Worm (Caenorhabditis elegans) whole organism, L4 larva: ENCODE results near the gene bris-1.

Source experiments
- ZK337.2 ChIP-seq: fragments of 200-800 bp; sonication (Bioruptor generic); IDR thresholded peaks from 2 replicates; pipeline ENCODE4 v1.3.6; 2022; ENCODE audit warnings: missing genetic modification reagents, missing genetic modification characterization, missing compliant biosample characterization
- aha-1 ChIP-seq: fragments of 150-350 bp; peaks from one replicate; lab custom pipeline; 2014; ENCODE audit warnings: missing biosample characterization, missing genetic modification characterization
- arid-1 ChIP-seq: fragments of 200-800 bp; sonication (Bioruptor generic); conservative IDR thresholded peaks from 2 replicates; pipeline ENCODE4 v1.3.6; 2022; ENCODE audit warnings: missing genetic modification reagents, missing genetic modification characterization, missing compliant biosample characterization
- ceh-82 ChIP-seq: sonication (generic microtip); optimal IDR thresholded peaks from 2 replicates; lab custom pipeline; 2017; ENCODE audit warnings: missing biosample characterization, missing genetic modification characterization
- daf-8 ChIP-seq: fragments of 200-800 bp; sonication (Bioruptor generic); IDR thresholded peaks from 2 replicates; pipeline ENCODE4 v1.3.6; 2022; ENCODE audit warnings: missing genetic modification characterization, missing compliant biosample characterization
- dmd-9 ChIP-seq: fragments of 200-800 bp; sonication (Bioruptor generic); IDR thresholded peaks from 2 replicates; pipeline ENCODE4 v1.3.6; 2022; ENCODE audit warnings: missing genetic modification reagents, missing genetic modification characterization, missing compliant biosample characterization
- dve-1 ChIP-seq: sonication (generic microtip); optimal IDR thresholded peaks from 2 replicates; lab custom pipeline; 2017; ENCODE audit warnings: antibody characterized with exemption, mild to moderate bottlenecking, missing genetic modification characterization, missing compliant biosample characterization; ENCODE audit not compliant: insufficient read depth
- fkh-10 ChIP-seq: fragments of 150-350 bp; optimal IDR thresholded peaks from 2 replicates; lab custom pipeline; 2014; ENCODE audit warnings: missing biosample characterization, missing genetic modification reagents, missing genetic modification characterization
- hlh-11 ChIP-seq: fragments of 200-800 bp; sonication (Bioruptor generic); optimal IDR thresholded peaks from 2 replicates; lab custom pipeline; 2018; ENCODE audit warnings: mild to moderate bottlenecking, missing genetic modification characterization, missing compliant biosample characterization
- hlh-30 ChIP-seq: sonication (generic microtip); optimal IDR thresholded peaks from 2 replicates; lab custom pipeline; 2017; ENCODE audit warnings: antibody characterized with exemption, mild to moderate bottlenecking, missing genetic modification characterization, missing compliant biosample characterization; ENCODE audit not compliant: insufficient read depth
- hmg-1.1 ChIP-seq: fragments of 200-800 bp; sonication (Bioruptor generic); IDR thresholded peaks from 2 replicates; pipeline ENCODE4 v1.3.6; 2022; ENCODE audit warnings: missing genetic modification reagents, missing genetic modification characterization, missing compliant biosample characterization
- jun-1 ChIP-seq: fragments of 150-350 bp; optimal IDR thresholded peaks from 2 replicates; lab custom pipeline; 2014; ENCODE audit warnings: missing biosample characterization, missing genetic modification reagents, missing genetic modification characterization
- lim-7 ChIP-seq: fragments of 200-800 bp; sonication (Bioruptor generic); IDR thresholded peaks from 2 replicates; pipeline ENCODE4 v1.3.6; 2022; ENCODE audit warnings: missing genetic modification characterization, missing compliant biosample characterization
- madf-9 ChIP-seq: fragments of 200-800 bp; sonication (Bioruptor generic); conservative IDR thresholded peaks from 2 replicates; pipeline ENCODE4 v1.3.6; 2022; ENCODE audit warnings: missing genetic modification reagents, missing genetic modification characterization, missing compliant biosample characterization
- mdl-1 ChIP-seq, 2 experiments: fragments of 150-350 bp in 1 of 2; sonication (generic microtip) in 1 of 2; optimal IDR thresholded peaks; 2 replicates each; lab custom pipeline; 2014 to 2017; ENCODE audit warnings: missing biosample characterization in 2 of 2, missing genetic modification characterization in 2 of 2
- mep-1 ChIP-seq: fragments of 150-350 bp; sonication (generic microtip); optimal IDR thresholded peaks from 3 replicates; lab custom pipeline; 2014; ENCODE audit warnings: missing biosample characterization, missing genetic modification characterization
- mxl-3 ChIP-seq: fragments of 200-800 bp; sonication (Bioruptor generic); optimal IDR thresholded peaks from 2 replicates; lab custom pipeline; 2018; ENCODE audit warnings: mild to moderate bottlenecking, missing genetic modification characterization, missing compliant biosample characterization
- nhr-102 ChIP-seq: sonication (generic microtip); optimal IDR thresholded peaks from 2 replicates; lab custom pipeline; 2016; ENCODE audit warnings: mild to moderate bottlenecking, missing genetic modification characterization, moderate library complexity, missing compliant biosample characterization
- nhr-25 ChIP-seq: sonication (generic microtip); optimal IDR thresholded peaks from 2 replicates; lab custom pipeline; 2017; ENCODE audit warnings: missing genetic modification characterization, mild to moderate bottlenecking, missing compliant biosample characterization, antibody characterized with exemption, moderate library complexity, borderline replicate concordance; ENCODE audit not compliant: insufficient read depth
- nhr-41 ChIP-seq: fragments of 200-800 bp; sonication (Bioruptor generic); IDR thresholded peaks from 2 replicates; pipeline ENCODE4 v1.3.6; 2022; ENCODE audit warnings: missing genetic modification reagents, missing genetic modification characterization, missing compliant biosample characterization
- nhr-42 ChIP-seq: fragments of 200-800 bp; sonication (Bioruptor generic); IDR thresholded peaks from 2 replicates; pipeline ENCODE4 v1.3.6; 2022; ENCODE audit warnings: missing genetic modification characterization, missing compliant biosample characterization
- nhr-48 ChIP-seq: sonication (generic microtip); optimal IDR thresholded peaks from 2 replicates; lab custom pipeline; 2016; ENCODE audit warnings: mild to moderate bottlenecking, missing genetic modification characterization, missing compliant biosample characterization
- pqm-1 ChIP-seq: sonication (generic microtip); optimal IDR thresholded peaks from 2 replicates; lab custom pipeline; 2017; ENCODE audit warnings: missing biosample characterization, missing genetic modification characterization
- saeg-2 ChIP-seq: fragments of 200-800 bp; sonication (Bioruptor generic); IDR thresholded peaks from 2 replicates; pipeline ENCODE4 v1.3.6; 2022; ENCODE audit warnings: missing genetic modification reagents, missing genetic modification characterization, missing compliant biosample characterization
- sdz-12 ChIP-seq: fragments of 200-800 bp; sonication (Bioruptor generic); optimal IDR thresholded peaks from 2 replicates; lab custom pipeline; 2018; ENCODE audit warnings: mild to moderate bottlenecking, missing genetic modification characterization, missing compliant biosample characterization
- skn-1 ChIP-seq: fragments of 150-350 bp; optimal IDR thresholded peaks from 2 replicates; lab custom pipeline; 2014; ENCODE audit warnings: missing biosample characterization, missing genetic modification characterization
- snpc-4 ChIP-seq: fragments of 150-350 bp; optimal IDR thresholded peaks from 2 replicates; lab custom pipeline; 2014; ENCODE audit warnings: missing biosample characterization, missing genetic modification characterization
- spr-3 ChIP-seq: fragments of 200-800 bp; sonication (Bioruptor generic); optimal IDR thresholded peaks from 2 replicates; lab custom pipeline; 2018; ENCODE audit warnings: mild to moderate bottlenecking, missing genetic modification characterization, missing compliant biosample characterization
- tag-97 ChIP-seq: fragments of 200-800 bp; sonication (Bioruptor generic); IDR thresholded peaks from 2 replicates; pipeline ENCODE4 v1.3.6; 2022; ENCODE audit warnings: missing genetic modification characterization, missing compliant biosample characterization
- unc-130 ChIP-seq: sonication (generic microtip); optimal IDR thresholded peaks from 2 replicates; lab custom pipeline; 2016; ENCODE audit warnings: missing genetic modification reagents, missing genetic modification characterization, missing compliant biosample characterization
- unc-39 ChIP-seq: sonication (generic microtip); optimal IDR thresholded peaks from 2 replicates; lab custom pipeline; 2017; ENCODE audit warnings: missing biosample characterization, missing genetic modification characterization
- zag-1 ChIP-seq: fragments of 150-350 bp; optimal IDR thresholded peaks from 2 replicates; lab custom pipeline; 2014; ENCODE audit warnings: missing biosample characterization, missing genetic modification characterization

The bris-1 gene

ce11 chrIV:3840480-3840879, 21.4 kb upstream of the bris-1 start:
- TF ChIP-seq unc-39 (tag; lab: Kevin White, UChicago) (no peak), unc-130 (GFP tag; lab: Kevin White, UChicago) (no peak), hlh-11 (tag; lab: Kevin White, UChicago) (no peak), nhr-102 (tag; lab: Kevin White, UChicago) (no peak), snpc-4 (tag; lab: Kevin White, UChicago) (no peak), spr-3 (GFP tag; lab: Kevin White, UChicago) (no peak), mdl-1 (tag; optimal IDR thresholded peaks at IDR 0.05; lab: Kevin White, UChicago) (no peak), nhr-42 (GFP tag; lab: Robert Waterston, UW) (no peak), zag-1 (tag; lab: Kevin White, UChicago) (no peak), ZK337.2 (GFP tag; lab: Robert Waterston, UW) (no peak), ceh-82 (tag; lab: Kevin White, UChicago) (no peak), tag-97 (GFP tag; lab: Robert Waterston, UW) (no peak)
- TF ChIP-seq, all 104 proteins: peak for 0

- TF ChIP-seq madf-9 (no peak), mxl-3 (GFP tag; lab: Kevin White, UChicago) (no peak), jun-1 (tag; lab: Kevin White, UChicago) (no peak), mep-1 (tag; lab: Kevin White, UChicago) (no peak), nhr-102 (tag; lab: Kevin White, UChicago) (no peak), arid-1 (GFP tag; lab: Robert Waterston, UW) (no peak), pqm-1 (tag; lab: Kevin White, UChicago) (no peak), hlh-30 (tag; lab: Kevin White, UChicago) (no peak), nhr-48 (no peak), nhr-25 (tag; lab: Kevin White, UChicago) (no peak), dve-1 (tag; lab: Kevin White, UChicago) (no peak)
- TF ChIP-seq, all 104 proteins: peak for 0
Observed at ce11 chrIV:3839420-3839819, 20.3 kb upstream of the bris-1 start, which contains the start of gene F28F9.2. F28F9.2 (plus strand) TSS chrIV:3839720.

- TF ChIP-seq hmg-1.1: no peak
Observed at ce11 chrIV:3838687-3839086, 19.6 kb upstream of the bris-1 start.

- TF ChIP-seq aha-1 (tag; lab: Kevin White, UChicago) (no peak), unc-130 (GFP tag; lab: Kevin White, UChicago) (no peak), daf-8 (GFP tag; lab: Robert Waterston, UW) (no peak), dmd-9 (no peak), nhr-25 (tag; lab: Kevin White, UChicago) (no peak), sdz-12 (GFP tag; lab: Kevin White, UChicago) (no peak), ZK337.2 (GFP tag; lab: Robert Waterston, UW) (no peak), fkh-10 (GFP tag; lab: Kevin White, UChicago) (no peak), nhr-41 (GFP tag; lab: Robert Waterston, UW) (no peak), saeg-2 (GFP tag; lab: Robert Waterston, UW) (no peak)
Observed at ce11 chrIV:3835065-3835464, 15.9 kb upstream of the bris-1 start, which contains the start of gene cal-3. cal-3 (minus strand) TSS chrIV:3835165.

ce11 chrIV:3833778-3834177, 14.7 kb upstream of the bris-1 start:
- TF ChIP-seq lim-7 (no peak), skn-1 (tag; lab: Kevin White, UChicago) (no peak), aha-1 (tag; lab: Kevin White, UChicago) (peak; percentile 83)
